Worm (Caenorhabditis elegans) whole organism, late embryonic: ENCODE results near the gene dop-1.
A peak's percentile ranks its signal among the peaks of the same experiment; 100 is the strongest.

ENCODE experiments used
- C08G9.2 ChIP-seq: sonication (generic microtip); optimal IDR thresholded peaks from 2 replicates; lab custom pipeline; 2016; ENCODE audit warnings: mild to moderate bottlenecking, missing genetic modification characterization, moderate library complexity, missing compliant biosample characterization
- C38D4.7 ChIP-seq: fragments of 200-800 bp; sonication (Bioruptor generic); optimal IDR thresholded peaks from 2 replicates; lab custom pipeline; 2018; ENCODE audit warnings: mild to moderate bottlenecking, missing genetic modification characterization, moderate library complexity, missing compliant biosample characterization
- F13H6.1 ChIP-seq: sonication (generic microtip); optimal IDR thresholded peaks from 2 replicates; lab custom pipeline; 2016; ENCODE audit warnings: missing genetic modification characterization, missing compliant biosample characterization
- K02D7.2 ChIP-seq: sonication (generic microtip); optimal IDR thresholded peaks from 2 replicates; lab custom pipeline; 2017; ENCODE audit warnings: mild to moderate bottlenecking, missing genetic modification characterization, missing compliant biosample characterization
- K09A11.1 ChIP-seq: sonication (generic microtip); optimal IDR thresholded peaks from 2 replicates; lab custom pipeline; 2017; ENCODE audit warnings: antibody characterized with exemption, mild to moderate bottlenecking, missing genetic modification characterization, missing compliant biosample characterization; ENCODE audit not compliant: insufficient read depth
- Y22D7AL.16 ChIP-seq: sonication (generic microtip); optimal IDR thresholded peaks from 2 replicates; lab custom pipeline; 2016; ENCODE audit warnings: missing genetic modification characterization, missing compliant biosample characterization
- ahr-1 ChIP-seq: sonication (generic microtip); optimal IDR thresholded peaks from 2 replicates; lab custom pipeline; 2016; ENCODE audit warnings: missing genetic modification characterization, missing compliant biosample characterization
- ceh-14 ChIP-seq: sonication (generic microtip); optimal IDR thresholded peaks from 2 replicates; lab custom pipeline; 2016; ENCODE audit warnings: missing genotype, missing genetic modification characterization, missing compliant biosample characterization
- ceh-18 ChIP-seq: sonication (generic microtip); optimal IDR thresholded peaks from 2 replicates; lab custom pipeline; 2016; ENCODE audit warnings: missing genetic modification characterization, missing compliant biosample characterization
- ceh-19 ChIP-seq: fragments of 200-800 bp; sonication (Bioruptor generic); optimal IDR thresholded peaks from 2 replicates; lab custom pipeline; 2018; ENCODE audit warnings: mild to moderate bottlenecking, missing genetic modification characterization, missing compliant biosample characterization
- ceh-31 ChIP-seq: sonication (generic microtip); optimal IDR thresholded peaks from 2 replicates; lab custom pipeline; 2016; ENCODE audit warnings: missing genetic modification characterization, missing compliant biosample characterization
- ceh-34 ChIP-seq: sonication (generic microtip); optimal IDR thresholded peaks from 2 replicates; lab custom pipeline; 2016; ENCODE audit warnings: mild to moderate bottlenecking, missing genetic modification characterization, missing compliant biosample characterization
- ceh-45 ChIP-seq: fragments of 200-800 bp; sonication (Bioruptor generic); IDR thresholded peaks from 2 replicates; pipeline ENCODE4 v1.3.6; 2022; ENCODE audit warnings: missing genetic modification reagents, missing genetic modification characterization, missing compliant biosample characterization
- ceh-48 ChIP-seq: sonication (generic microtip); optimal IDR thresholded peaks from 2 replicates; lab custom pipeline; 2016; ENCODE audit warnings: missing genetic modification characterization, inconsistent platforms, missing compliant biosample characterization
- ceh-6 ChIP-seq: fragments of 200-800 bp; sonication (Bioruptor generic); optimal IDR thresholded peaks from 2 replicates; lab custom pipeline; 2018; ENCODE audit warnings: mild to moderate bottlenecking, missing genetic modification characterization, missing compliant biosample characterization
- ceh-9 ChIP-seq: sonication (generic microtip); optimal IDR thresholded peaks from 2 replicates; lab custom pipeline; 2016; ENCODE audit warnings: mild to moderate bottlenecking, missing genetic modification characterization, inconsistent platforms, missing compliant biosample characterization
- che-1 ChIP-seq: sonication (generic microtip); optimal IDR thresholded peaks from 2 replicates; lab custom pipeline; 2016; ENCODE audit warnings: mild to moderate bottlenecking, missing genetic modification characterization, missing compliant biosample characterization
- dmd-4 ChIP-seq: sonication (generic microtip); optimal IDR thresholded peaks from 2 replicates; lab custom pipeline; 2016; ENCODE audit warnings: borderline replicate concordance, missing genetic modification characterization, missing compliant biosample characterization
- elt-2 ChIP-seq: sonication (generic microtip); optimal IDR thresholded peaks from 2 replicates; lab custom pipeline; 2016; ENCODE audit warnings: missing genetic modification reagents, missing genetic modification characterization, missing compliant biosample characterization
- ets-4 ChIP-seq: sonication (generic microtip); optimal IDR thresholded peaks from 2 replicates; lab custom pipeline; 2016; ENCODE audit warnings: missing genetic modification characterization, missing compliant biosample characterization
- eyg-1 ChIP-seq: sonication (generic microtip); optimal IDR thresholded peaks from 2 replicates; lab custom pipeline; 2016; ENCODE audit warnings: missing genotype, missing genetic modification characterization, missing compliant biosample characterization
- fax-1 ChIP-seq: sonication (generic microtip); optimal IDR thresholded peaks from 2 replicates; lab custom pipeline; 2016; ENCODE audit warnings: missing genotype, missing genetic modification characterization, missing compliant biosample characterization
- fkh-6 ChIP-seq: sonication (generic microtip); optimal IDR thresholded peaks from 2 replicates; lab custom pipeline; 2016; ENCODE audit warnings: missing genetic modification characterization, missing compliant biosample characterization
- hlh-13 ChIP-seq: fragments of 200-800 bp; sonication (Bioruptor generic); optimal IDR thresholded peaks from 2 replicates; lab custom pipeline; 2018; ENCODE audit warnings: mild to moderate bottlenecking, missing genetic modification characterization, missing compliant biosample characterization
- hlh-30 ChIP-seq: sonication (generic microtip); optimal IDR thresholded peaks from 2 replicates; lab custom pipeline; 2017; ENCODE audit warnings: antibody characterized with exemption, missing genetic modification characterization, missing compliant biosample characterization; ENCODE audit not compliant: insufficient read depth
- hlh-6 ChIP-seq: sonication (generic microtip); optimal IDR thresholded peaks from 2 replicates; lab custom pipeline; 2016; ENCODE audit warnings: missing genotype, missing genetic modification characterization, missing compliant biosample characterization
- hlh-8 ChIP-seq: sonication (generic microtip); optimal IDR thresholded peaks from 2 replicates; lab custom pipeline; 2016; ENCODE audit warnings: missing genotype, missing genetic modification characterization, missing compliant biosample characterization
- lim-6 ChIP-seq: sonication (generic microtip); optimal IDR thresholded peaks from 2 replicates; lab custom pipeline; 2016; ENCODE audit warnings: missing genetic modification characterization, missing compliant biosample characterization
- madf-2 ChIP-seq: sonication (generic microtip); optimal IDR thresholded peaks from 2 replicates; lab custom pipeline; 2017; ENCODE audit warnings: missing genetic modification characterization, missing compliant biosample characterization
- mec-3 ChIP-seq: sonication (generic microtip); optimal IDR thresholded peaks from 2 replicates; lab custom pipeline; 2016; ENCODE audit warnings: borderline replicate concordance, missing genetic modification characterization, missing compliant biosample characterization
- nhr-232 ChIP-seq: sonication (generic microtip); optimal IDR thresholded peaks from 2 replicates; lab custom pipeline; 2016; ENCODE audit warnings: missing genetic modification characterization, missing compliant biosample characterization
- odd-2 ChIP-seq: sonication (generic microtip); optimal IDR thresholded peaks from 2 replicates; lab custom pipeline; 2017; ENCODE audit warnings: antibody characterized with exemption, mild to moderate bottlenecking, missing genetic modification characterization, missing compliant biosample characterization
- pag-3 ChIP-seq: sonication (generic microtip); optimal IDR thresholded peaks from 2 replicates; lab custom pipeline; 2016; ENCODE audit warnings: missing compliant biosample characterization, missing genetic modification characterization, borderline replicate concordance
- pax-1 ChIP-seq: fragments of 150-350 bp; optimal IDR thresholded peaks from 2 replicates; lab custom pipeline; 2014; ENCODE audit warnings: missing biosample characterization, missing genetic modification characterization
- pha-2 ChIP-seq: sonication (generic microtip); optimal IDR thresholded peaks from 2 replicates; lab custom pipeline; 2017; ENCODE audit warnings: mild to moderate bottlenecking, missing genetic modification characterization, missing compliant biosample characterization
- pha-4 ChIP-seq: fragments of 150-350 bp; optimal IDR thresholded peaks from 2 replicates; lab custom pipeline; 2018; ENCODE audit warnings: missing biosample characterization, missing genetic modification reagents, missing genetic modification characterization
- pqm-1 ChIP-seq: sonication (generic microtip); optimal IDR thresholded peaks from 2 replicates; lab custom pipeline; 2016; ENCODE audit warnings: missing genetic modification characterization, missing compliant biosample characterization
- pros-1 ChIP-seq: fragments of 150-350 bp; optimal IDR thresholded peaks from 2 replicates; lab custom pipeline; 2014; ENCODE audit warnings: missing biosample characterization, missing genetic modification reagents, missing genetic modification characterization
- syd-9 ChIP-seq: sonication (generic microtip); optimal IDR thresholded peaks from 2 replicates; lab custom pipeline; 2016; ENCODE audit warnings: mild to moderate bottlenecking, missing genetic modification characterization, moderate library complexity, missing compliant biosample characterization
- tbx-2 ChIP-seq: sonication (generic microtip); optimal IDR thresholded peaks from 2 replicates; lab custom pipeline; 2016; ENCODE audit warnings: missing genetic modification characterization, missing compliant biosample characterization
- tbx-7 ChIP-seq: sonication (generic microtip); optimal IDR thresholded peaks from 2 replicates; lab custom pipeline; 2016; ENCODE audit warnings: missing genotype, missing genetic modification characterization, missing compliant biosample characterization
- ttx-3 ChIP-seq: sonication (generic microtip); optimal IDR thresholded peaks from 2 replicates; lab custom pipeline; 2016; ENCODE audit warnings: missing genetic modification reagents, missing genetic modification characterization, missing compliant biosample characterization
- unc-3 ChIP-seq, 2 experiments: fragments of 200-800 bp in 1 of 2; sonication (Bioruptor generic) in 1 of 2; sonication (generic microtip) in 1 of 2; conservative IDR thresholded peaks in 1 of 2; optimal IDR thresholded peaks in 1 of 2; 2 replicates each; pipeline versions ENCODE4 v1.3.6 to Lab custom; 2016 to 2022; ENCODE audit warnings: missing compliant biosample characterization in 2 of 2, missing genetic modification characterization in 2 of 2, missing genetic modification reagents in 1 of 2
- unc-86 ChIP-seq: sonication (generic microtip); optimal IDR thresholded peaks from 2 replicates; lab custom pipeline; 2016; ENCODE audit warnings: missing genetic modification characterization, missing compliant biosample characterization
- zip-5 ChIP-seq: sonication (generic microtip); optimal IDR thresholded peaks from 2 replicates; lab custom pipeline; 2016; ENCODE audit warnings: missing genetic modification characterization, missing compliant biosample characterization

dop-1 gene

ce11 chrX:4444073-4444472 is 25.4 kb upstream of the dop-1 start (continued):
- TF ChIP-seq C38D4.7 (GFP tag; lab: Kevin White, UChicago) (peak; percentile 69), ceh-31 (peak; percentile 11), pros-1 (tag; lab: Kevin White, UChicago) (no peak), fax-1 (tag; lab: Kevin White, UChicago) (peak; percentile 39), nhr-232 (tag; lab: Kevin White, UChicago) (peak; percentile 62), pqm-1 (tag; lab: Kevin White, UChicago) (no peak), ceh-45 (GFP tag; lab: Robert Waterston, UW) (peak; percentile 62), ceh-48 (tag; lab: Kevin White, UChicago) (peak; percentile 51), madf-2 (tag; lab: Kevin White, UChicago) (peak; percentile 67), C08G9.2 (tag; lab: Kevin White, UChicago) (peak; percentile 68), ceh-19 (GFP tag; lab: Kevin White, UChicago) (peak; percentile 65), tbx-2 (tag; lab: Kevin White, UChicago) (no peak), ets-4 (tag; lab: Kevin White, UChicago) (no peak), pax-1 (tag; lab: Kevin White, UChicago) (no peak), hlh-6 (tag; lab: Kevin White, UChicago) (peak; percentile 91), eyg-1 (tag; lab: Kevin White, UChicago) (no peak), elt-2 (peak; percentile 61), K09A11.1 (tag; lab: Kevin White, UChicago) (peak; percentile 57), pha-4 (tag; lab: Kevin White, UChicago) (no peak), ttx-3 (peak; percentile 53), hlh-8 (tag; lab: Kevin White, UChicago) (peak; percentile 55), ceh-34 (peak; percentile 44)

- no peak for TF ChIP-seq pqm-1 (tag; lab: Kevin White, UChicago)
- TF ChIP-seq lim-6 (tag; lab: Kevin White, UChicago), result no peak
- TF ChIP-seq ceh-18 (tag; lab: Kevin White, UChicago), result no peak
- no peak for TF ChIP-seq pha-4 (tag; lab: Kevin White, UChicago)
- no peak for TF ChIP-seq unc-3 (GFP tag; conservative IDR thresholded peaks at IDR 0.05; lab: Robert Waterston, UW)
- TF ChIP-seq unc-3 (tag; optimal IDR thresholded peaks at IDR 0.05; lab: Kevin White, UChicago), result no peak
- TF ChIP-seq mec-3 (tag; lab: Kevin White, UChicago), result no peak
- TF ChIP-seq ceh-48 (tag; lab: Kevin White, UChicago), result no peak
- no peak for TF ChIP-seq dmd-4 (tag; lab: Kevin White, UChicago)
- no peak for TF ChIP-seq fkh-6
- no peak for TF ChIP-seq pha-2
- TF ChIP-seq pag-3 (tag; lab: Kevin White, UChicago), result no peak
- no peak for TF ChIP-seq zip-5 (tag; lab: Kevin White, UChicago)
- no peak for TF ChIP-seq ceh-14 (tag; lab: Kevin White, UChicago)
- TF ChIP-seq Y22D7AL.16 (tag; lab: Kevin White, UChicago), result no peak
These were observed 22.0 kb upstream of the dop-1 start, which contains the start of gene F15A8.1 for ce11 chrX:4440641-4441040. Gene F15A8.1 (plus strand): TSS chrX:4440941.

ce11 chrX:4439616-4440015 is 21.0 kb upstream of the dop-1 start:
- TF ChIP-seq K02D7.2 (tag; lab: Kevin White, UChicago), result no peak
- TF ChIP-seq ahr-1 (tag; lab: Kevin White, UChicago), result no peak
- no peak for TF ChIP-seq ceh-6 (GFP tag; lab: Kevin White, UChicago)
- no peak for TF ChIP-seq ceh-45 (GFP tag; lab: Robert Waterston, UW)
- TF ChIP-seq tbx-7 (tag; lab: Kevin White, UChicago), result no peak
- no peak for TF ChIP-seq odd-2
- no peak for TF ChIP-seq elt-2
- no peak for TF ChIP-seq ceh-34
- TF ChIP-seq zip-5 (tag; lab: Kevin White, UChicago), result no peak
- no peak for TF ChIP-seq ceh-9 (tag; lab: Kevin White, UChicago)
- no peak for TF ChIP-seq unc-86
- TF ChIP-seq hlh-30, result no peak
- no peak for TF ChIP-seq che-1 (tag; lab: Kevin White, UChicago)
- TF ChIP-seq syd-9 (tag; lab: Kevin White, UChicago), result no peak
- TF ChIP-seq hlh-13, result no peak
- no peak for TF ChIP-seq F13H6.1 (tag; lab: Kevin White, UChicago)
- no peak for TF ChIP-seq ttx-3
- no peak for TF ChIP-seq ceh-48 (tag; lab: Kevin White, UChicago)
- no peak for TF ChIP-seq fkh-6
